Fruit fly (Drosophila melanogaster) whole organism, adult: ENCODE data around the gene Drice.
A peak's percentile ranks its signal among the peaks of the same experiment; 100 is the strongest.

Experiments
- CG11617 ChIP-seq: fragments of 200-800 bp; sonication (Bioruptor generic); optimal IDR thresholded peaks from 2 replicates; lab custom pipeline; 2017; ENCODE audit warnings: mild to moderate bottlenecking, missing biosample characterization, missing genetic modification reagents, missing genetic modification characterization
- CG12768 ChIP-seq: fragments of 200-800 bp; sonication (Bioruptor generic); optimal IDR thresholded peaks from 2 replicates; lab custom pipeline; 2017; ENCODE audit warnings: missing biosample characterization, missing genetic modification characterization, mild to moderate bottlenecking, moderate library complexity, missing genetic modification reagents
- CG14711 ChIP-seq: fragments of 200-800 bp; sonication (Bioruptor generic); optimal IDR thresholded peaks from 2 replicates; lab custom pipeline; 2018; ENCODE audit warnings: missing biosample characterization, mild to moderate bottlenecking, missing genetic modification characterization, moderate library complexity
- CG1620 ChIP-seq: fragments of 200-800 bp; sonication (Bioruptor generic); optimal IDR thresholded peaks from 2 replicates; lab custom pipeline; 2016; ENCODE audit warnings: missing biosample characterization, missing genetic modification characterization
- CG33017 ChIP-seq: fragments of 200-800 bp; sonication (Bioruptor generic); optimal IDR thresholded peaks from 2 replicates; lab custom pipeline; 2018; ENCODE audit warnings: missing biosample characterization, mild to moderate bottlenecking, missing genetic modification characterization, moderate library complexity
- CG5204 ChIP-seq: fragments of 200-800 bp; sonication (Bioruptor generic); optimal IDR thresholded peaks from 2 replicates; lab custom pipeline; 2016; ENCODE audit warnings: missing biosample characterization, missing genetic modification characterization
- CG7045 ChIP-seq: fragments of 200-800 bp; sonication (Bioruptor generic); optimal IDR thresholded peaks from 2 replicates; lab custom pipeline; 2017; ENCODE audit warnings: missing biosample characterization, mild to moderate bottlenecking, missing genetic modification characterization
- CG7101 ChIP-seq: fragments of 200-800 bp; sonication (Bioruptor generic); optimal IDR thresholded peaks from 2 replicates; lab custom pipeline; 2018; ENCODE audit warnings: missing biosample characterization, mild to moderate bottlenecking, missing genetic modification characterization, moderate library complexity
- Clk ChIP-seq: fragments of 200-800 bp; sonication (Bioruptor generic); optimal IDR thresholded peaks from 2 replicates; lab custom pipeline; 2017; ENCODE audit warnings: missing biosample characterization, missing genetic modification characterization
- Crg-1 ChIP-seq: fragments of 200-800 bp; sonication (Bioruptor generic); optimal IDR thresholded peaks from 2 replicates; lab custom pipeline; 2016; ENCODE audit warnings: missing biosample characterization, missing genetic modification characterization
- Hr96 ChIP-seq: fragments of 200-800 bp; sonication (Bioruptor generic); optimal IDR thresholded peaks from 2 replicates; lab custom pipeline; 2016; ENCODE audit warnings: missing biosample characterization, missing genetic modification characterization
- Mnt ChIP-seq: fragments of 200-800 bp; sonication (Bioruptor generic); optimal IDR thresholded peaks from 2 replicates; lab custom pipeline; 2016; ENCODE audit warnings: missing biosample characterization, mild to moderate bottlenecking, missing genetic modification characterization
- bab1 ChIP-seq: fragments of 200-800 bp; sonication (Bioruptor generic); optimal IDR thresholded peaks from 3 replicates; lab custom pipeline; 2019; ENCODE audit warnings: missing biosample characterization, mild to moderate bottlenecking, missing genetic modification characterization, moderate library complexity
- cic ChIP-seq: fragments of 200-800 bp; sonication (Bioruptor generic); optimal IDR thresholded peaks from 2 replicates; lab custom pipeline; 2017; ENCODE audit warnings: missing biosample characterization, mild to moderate bottlenecking, missing genetic modification characterization, moderate library complexity
- cnc ChIP-seq, 2 experiments: fragments of >200 bp; optimal IDR thresholded peaks; 2 replicates each; lab custom pipeline; 2017
- kay ChIP-seq: fragments of 200-800 bp; sonication (Bioruptor generic); peaks from one replicate; lab custom pipeline; 2016; ENCODE audit warnings: missing biosample characterization, missing genetic modification characterization, borderline replicate concordance
- ovo ChIP-seq: fragments of 200-800 bp; sonication (Bioruptor generic); optimal IDR thresholded peaks from 2 replicates; lab custom pipeline; 2016; ENCODE audit warnings: missing biosample characterization, missing genetic modification characterization
- pad ChIP-seq: fragments of 200-800 bp; sonication (Bioruptor generic); optimal IDR thresholded peaks from 3 replicates; lab custom pipeline; 2017; ENCODE audit warnings: missing biosample characterization, missing genetic modification characterization, mild to moderate bottlenecking, moderate library complexity, missing genetic modification reagents
- tj ChIP-seq: fragments of 200-800 bp; sonication (Bioruptor generic); optimal IDR thresholded peaks from 3 replicates; lab custom pipeline; 2017; ENCODE audit warnings: missing biosample characterization, mild to moderate bottlenecking, missing genetic modification characterization, moderate library complexity
- toe ChIP-seq: fragments of 200-800 bp; sonication (Bioruptor generic); optimal IDR thresholded peaks from 2 replicates; lab custom pipeline; 2016; ENCODE audit warnings: missing biosample characterization, missing genetic modification characterization

Drice gene

DNA sequence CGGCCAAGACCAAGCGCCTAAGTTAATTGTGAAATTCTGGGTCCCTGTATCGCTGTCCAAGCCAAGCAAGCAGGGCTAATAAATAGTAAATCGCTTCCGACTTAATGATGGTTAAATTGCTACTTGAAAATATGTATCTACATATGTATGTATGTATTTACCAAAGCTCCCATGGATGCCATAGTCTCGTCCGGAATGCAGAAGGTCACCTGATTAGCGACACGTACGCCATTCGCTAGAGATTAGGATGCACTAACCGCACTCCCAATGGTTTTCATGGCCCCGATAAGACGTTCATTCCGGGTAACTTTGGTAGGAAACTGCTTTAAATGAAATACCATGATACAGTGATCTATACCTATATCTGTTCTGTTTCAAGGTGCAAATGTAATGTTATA, 40.7 kb upstream of the Drice start:
- TF ChIP-seq CG12768 = no peak
- no peak for TF ChIP-seq cnc (optimal IDR thresholded peaks at IDR 0.05; lab: Kevin White, UChicago)

DNA sequence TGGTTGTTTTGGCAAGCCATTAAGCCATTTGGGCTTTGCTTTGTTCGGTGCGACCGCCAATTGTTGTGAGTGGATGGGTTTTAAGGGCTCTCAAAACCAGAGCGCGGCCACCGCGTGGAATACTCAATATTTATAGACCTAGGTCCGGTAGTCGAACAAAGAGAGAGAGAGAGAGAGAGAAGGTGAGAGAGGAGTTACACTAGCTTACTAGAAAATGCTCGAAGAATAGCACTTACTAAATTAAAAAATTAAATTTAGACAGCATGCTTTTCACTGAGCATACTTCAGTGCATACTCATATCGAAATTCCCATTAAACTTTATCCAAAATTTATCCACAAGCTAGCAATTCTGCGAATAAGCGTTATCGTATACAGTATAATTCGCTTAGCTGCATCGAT, 39.4 kb upstream of the Drice start:
- TF ChIP-seq CG33017 (no peak), toe (GFP tag; lab: Kevin White, UChicago) (no peak), ovo (no peak), cnc (optimal IDR thresholded peaks at IDR 0.05; lab: Kevin White, UChicago) (no peak), tj (no peak), cic (GFP tag; lab: Kevin White, UChicago) (no peak), bab1 (GFP tag; lab: Kevin White, UChicago) (no peak), Mnt (GFP tag; lab: Kevin White, UChicago) (no peak), CG1620 (no peak), Crg-1 (GFP tag; lab: Kevin White, UChicago) (no peak), CG7045 (GFP tag; lab: Kevin White, UChicago) (no peak), kay (GFP tag; lab: Kevin White, UChicago) (no peak), CG11617 (GFP tag; lab: Kevin White, UChicago) (no peak), Hr96 (GFP tag; lab: Kevin White, UChicago) (no peak), CG12768 (no peak), pad (GFP tag; lab: Kevin White, UChicago) (no peak), CG14711 (tag; lab: Kevin White, UChicago) (no peak), CG5204 (no peak)

dm6 chr3R:29761569-29761968, 37.9 kb upstream of the Drice start:
- no peak for TF ChIP-seq cnc (optimal IDR thresholded peaks at IDR 0.05; lab: Kevin White, UChicago)
- TF ChIP-seq CG12768 = no peak
- TF ChIP-seq kay (GFP tag; lab: Kevin White, UChicago) = peak; percentile 90

- TF ChIP-seq Hr96 (GFP tag; lab: Kevin White, UChicago) (no peak), cic (GFP tag; lab: Kevin White, UChicago) (no peak), CG33017 (no peak), tj (no peak)
These were observed 37.2 kb upstream of the Drice start for dm6 chr3R:29762297-29762696.

dm6 chr3R:29763154-29763553, 36.3 kb upstream of the Drice start:
- TF ChIP-seq pad (GFP tag; lab: Kevin White, UChicago) (no peak), CG1620 (no peak), kay (GFP tag; lab: Kevin White, UChicago) (no peak), CG7045 (GFP tag; lab: Kevin White, UChicago) (no peak), CG14711 (tag; lab: Kevin White, UChicago) (no peak), bab1 (GFP tag; lab: Kevin White, UChicago) (no peak), CG5204 (no peak), cic (GFP tag; lab: Kevin White, UChicago) (no peak), Mnt (GFP tag; lab: Kevin White, UChicago) (no peak), Clk (no peak), tj (no peak), CG7101 (tag; lab: Kevin White, UChicago) (no peak), ovo (no peak), CG33017 (no peak), cnc (optimal IDR thresholded peaks at IDR 0.05; lab: Kevin White, UChicago) (no peak), toe (GFP tag; lab: Kevin White, UChicago) (no peak), Hr96 (GFP tag; lab: Kevin White, UChicago) (no peak), CG11617 (GFP tag; lab: Kevin White, UChicago) (no peak), Crg-1 (GFP tag; lab: Kevin White, UChicago) (no peak)

DNA sequence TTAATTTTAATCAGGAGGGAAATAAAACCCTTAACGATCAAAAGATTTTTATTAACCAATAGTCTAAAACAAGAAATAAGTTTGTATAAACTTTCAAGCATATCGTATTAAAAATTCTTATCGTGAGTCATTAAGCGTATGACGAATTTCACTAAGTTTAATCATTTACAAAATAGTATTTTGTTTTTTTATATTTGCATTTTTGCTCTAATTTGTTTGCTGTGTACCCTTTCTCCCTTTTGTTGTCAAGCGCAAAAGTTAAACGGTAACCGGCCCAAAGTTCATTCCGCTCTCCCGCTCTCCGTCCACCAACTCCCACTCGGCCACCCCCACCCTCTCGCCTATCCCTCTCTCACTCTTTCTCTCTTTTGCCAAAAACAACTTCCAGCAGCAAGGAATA, 35.7 kb upstream of the Drice start:
- TF ChIP-seq CG11617 (GFP tag; lab: Kevin White, UChicago) (no peak), CG12768 (no peak), pad (GFP tag; lab: Kevin White, UChicago) (no peak)

dm6 chr3R:29764249-29765042, 35.0 kb upstream of the Drice start:
- peak; percentile 59 for TF ChIP-seq kay (GFP tag; lab: Kevin White, UChicago)
- no peak for TF ChIP-seq Mnt (GFP tag; lab: Kevin White, UChicago)
- TF ChIP-seq tj = peak; percentile 76
- no peak for TF ChIP-seq pad (GFP tag; lab: Kevin White, UChicago)
- peak; percentile 31 for TF ChIP-seq CG12768
- TF ChIP-seq Clk = no peak
- TF ChIP-seq CG7045 (GFP tag; lab: Kevin White, UChicago) = no peak
